Worm (Caenorhabditis elegans) whole organism, L1 larva: Measurements from ENCODE around the gene fbxb-9.

Experiments
- C16A3.4 ChIP-seq: fragments of 150-350 bp; optimal IDR thresholded peaks from 2 replicates; lab custom pipeline; 2014; ENCODE audit warnings: missing biosample characterization, missing genetic modification characterization
- C34B4.2 ChIP-seq: sonication (generic microtip); optimal IDR thresholded peaks from 2 replicates; lab custom pipeline; 2017; ENCODE audit warnings: mild to moderate bottlenecking, missing genetic modification characterization, missing compliant biosample characterization
- F16B12.6 ChIP-seq: fragments of 150-350 bp; optimal IDR thresholded peaks from 2 replicates; lab custom pipeline; 2014; ENCODE audit warnings: missing biosample characterization, missing genetic modification characterization
- Y116A8C.19 ChIP-seq: sonication (generic microtip); optimal IDR thresholded peaks from 2 replicates; lab custom pipeline; 2016; ENCODE audit warnings: missing compliant biosample characterization, missing genetic modification characterization, borderline replicate concordance
- ama-1 ChIP-seq: fragments of 150-350 bp; optimal IDR thresholded peaks from 2 replicates; lab custom pipeline; 2014
- ceh-63 ChIP-seq: fragments of 200-800 bp; sonication (Bioruptor generic); optimal IDR thresholded peaks from 2 replicates; lab custom pipeline; 2018; ENCODE audit warnings: mild to moderate bottlenecking, missing genetic modification characterization, missing compliant biosample characterization
- ceh-8 ChIP-seq: fragments of 200-800 bp; sonication (Bioruptor generic); optimal IDR thresholded peaks from 2 replicates; lab custom pipeline; 2018; ENCODE audit warnings: mild to moderate bottlenecking, missing genetic modification characterization, moderate library complexity, missing compliant biosample characterization
- ceh-82 ChIP-seq, 3 experiments: fragments of 150-350 bp in 1 of 3; sonication (generic microtip) in 2 of 3; optimal IDR thresholded peaks; 2 replicates each; lab custom pipeline; 2014 to 2017; ENCODE audit warnings: missing biosample characterization in 3 of 3, missing genetic modification characterization in 3 of 3
- ceh-88 ChIP-seq: fragments of 200-800 bp; sonication (Bioruptor generic); IDR thresholded peaks from 2 replicates; pipeline ENCODE4 v1.3.6; 2022; ENCODE audit warnings: missing genetic modification characterization, missing compliant biosample characterization
- ces-1 ChIP-seq: fragments of 150-350 bp; optimal IDR thresholded peaks from 2 replicates; lab custom pipeline; 2014; ENCODE audit warnings: missing biosample characterization, missing genetic modification reagents, missing genetic modification characterization
- dpl-1 ChIP-seq, 3 experiments: fragments of 150-350 bp in 2 of 3; sonication (generic microtip) in 1 of 3; optimal IDR thresholded peaks; 2 replicates each; lab custom pipeline; 2014 to 2017; ENCODE audit warnings: missing biosample characterization in 3 of 3, missing genetic modification characterization in 3 of 3, missing genetic modification reagents in 3 of 3
- efl-1 ChIP-seq, 4 experiments: fragments of 150-350 bp; optimal IDR thresholded peaks in 3 of 4; peaks in 1 of 4; 1 replicate in 1 of 4; 2 replicates in 3 of 4; lab custom pipeline; 2014; ENCODE audit warnings: missing biosample characterization in 2 of 4, missing genetic modification characterization in 2 of 4, missing genetic modification reagents in 2 of 4
- egl-13 ChIP-seq: sonication (generic microtip); optimal IDR thresholded peaks from 2 replicates; lab custom pipeline; 2016; ENCODE audit warnings: missing genotype, missing genetic modification reagents, missing genetic modification characterization, missing compliant biosample characterization
- egl-27 ChIP-seq, 2 experiments: fragments of 150-350 bp in 1 of 2; sonication (generic microtip); optimal IDR thresholded peaks; 3 replicates each; lab custom pipeline; 2017 to 2018; ENCODE audit warnings: missing biosample characterization in 2 of 2, missing genetic modification characterization in 2 of 2, missing genetic modification reagents in 2 of 2
- elt-2 ChIP-seq: sonication (generic microtip); optimal IDR thresholded peaks from 2 replicates; lab custom pipeline; 2016; ENCODE audit warnings: missing genetic modification characterization, mild to moderate bottlenecking, inconsistent platforms, missing compliant biosample characterization, missing genetic modification reagents
- elt-3 ChIP-seq, 6 experiments: fragments of 150-350 bp in 1 of 6; sonication (generic microtip); optimal IDR thresholded peaks; 2 replicates each; lab custom pipeline; 2017 to 2018; ENCODE audit warnings: missing biosample characterization in 6 of 6, missing genetic modification characterization in 6 of 6, inconsistent platforms in 1 of 6
- fos-1 ChIP-seq: fragments of 150-350 bp; optimal IDR thresholded peaks from 2 replicates; lab custom pipeline; 2014; ENCODE audit warnings: missing biosample characterization, missing genetic modification characterization
- irx-1 ChIP-seq: sonication (generic microtip); optimal IDR thresholded peaks from 2 replicates; lab custom pipeline; 2016; ENCODE audit warnings: missing genetic modification characterization, missing compliant biosample characterization
- isw-1 ChIP-seq: fragments of 200-800 bp; sonication (Bioruptor generic); IDR thresholded peaks from 2 replicates; pipeline ENCODE4 v1.3.6; 2022; ENCODE audit warnings: missing genetic modification characterization, missing compliant biosample characterization
- lin-13 ChIP-seq: fragments of 150-350 bp; optimal IDR thresholded peaks from 2 replicates; lab custom pipeline; 2014; ENCODE audit warnings: missing biosample characterization, missing genetic modification reagents, missing genetic modification characterization
- lin-15B ChIP-seq: fragments of 150-350 bp; sonication (generic microtip); optimal IDR thresholded peaks from 3 replicates; lab custom pipeline; 2014; ENCODE audit warnings: missing biosample characterization, missing genetic modification characterization
- lin-35 ChIP-seq, 2 experiments: fragments of 150-350 bp; optimal IDR thresholded peaks; 2 replicates each; lab custom pipeline; 2014; ENCODE audit warnings: missing biosample characterization in 2 of 2, missing genetic modification characterization in 2 of 2, missing genetic modification reagents in 2 of 2
- lsy-2 ChIP-seq, 2 experiments: fragments of 150-350 bp; optimal IDR thresholded peaks; 2 replicates each; lab custom pipeline; 2014; ENCODE audit warnings: missing biosample characterization in 2 of 2, missing genetic modification characterization in 2 of 2
- mab-9 ChIP-seq: fragments of 200-800 bp; sonication (Bioruptor generic); IDR thresholded peaks from 2 replicates; pipeline ENCODE4 v1.3.6; 2022; ENCODE audit warnings: missing genetic modification reagents, missing genetic modification characterization, missing compliant biosample characterization
- nhr-19 ChIP-seq: fragments of 200-800 bp; sonication (Bioruptor generic); conservative IDR thresholded peaks from 2 replicates; pipeline ENCODE4 v1.3.6; 2022; ENCODE audit warnings: missing genetic modification characterization, missing compliant biosample characterization
- nhr-20 ChIP-seq: sonication (generic microtip); optimal IDR thresholded peaks from 2 replicates; lab custom pipeline; 2016; ENCODE audit warnings: mild to moderate bottlenecking, missing genetic modification characterization, missing compliant biosample characterization
- nhr-237 ChIP-seq: fragments of 150-350 bp; optimal IDR thresholded peaks from 2 replicates; lab custom pipeline; 2014; ENCODE audit warnings: missing biosample characterization, missing genetic modification characterization
- nhr-90 ChIP-seq: sonication (generic microtip); optimal IDR thresholded peaks from 2 replicates; lab custom pipeline; 2016; ENCODE audit warnings: mild to moderate bottlenecking, missing genetic modification characterization, missing compliant biosample characterization; ENCODE audit not compliant: poor library complexity
- pag-3 ChIP-seq: sonication (generic microtip); optimal IDR thresholded peaks from 2 replicates; lab custom pipeline; 2017; ENCODE audit warnings: missing genetic modification characterization, mild to moderate bottlenecking, missing compliant biosample characterization, antibody characterized with exemption, borderline replicate concordance; ENCODE audit not compliant: insufficient read depth
- pax-3 ChIP-seq: fragments of 200-800 bp; sonication (Bioruptor generic); optimal IDR thresholded peaks from 2 replicates; lab custom pipeline; 2018; ENCODE audit warnings: mild to moderate bottlenecking, missing genetic modification characterization, moderate library complexity, missing compliant biosample characterization
- pqm-1 ChIP-seq: sonication (generic microtip); optimal IDR thresholded peaks from 3 replicates; lab custom pipeline; 2017; ENCODE audit warnings: missing biosample characterization, missing genetic modification characterization
- skn-1 ChIP-seq: fragments of 150-350 bp; optimal IDR thresholded peaks from 2 replicates; lab custom pipeline; 2014; ENCODE audit warnings: missing biosample characterization, missing genetic modification characterization
- snpc-4 ChIP-seq: fragments of 150-350 bp; optimal IDR thresholded peaks from 2 replicates; lab custom pipeline; 2014; ENCODE audit warnings: missing biosample characterization, missing genetic modification characterization
- sptf-1 ChIP-seq: fragments of 150-350 bp; optimal IDR thresholded peaks from 2 replicates; lab custom pipeline; 2014; ENCODE audit warnings: missing biosample characterization, missing genetic modification characterization
- tbx-2 ChIP-seq: sonication (generic microtip); optimal IDR thresholded peaks from 2 replicates; lab custom pipeline; 2016; ENCODE audit warnings: missing genetic modification characterization, missing compliant biosample characterization
- unc-30 ChIP-seq: sonication (generic microtip); optimal IDR thresholded peaks from 2 replicates; lab custom pipeline; 2017; ENCODE audit warnings: missing biosample characterization, missing genetic modification characterization
- unc-62 ChIP-seq: fragments of 150-350 bp; optimal IDR thresholded peaks from 2 replicates; lab custom pipeline; 2014; ENCODE audit warnings: missing biosample characterization, missing genetic modification reagents, missing genetic modification characterization
- unc-98 ChIP-seq: fragments of 200-800 bp; sonication (Bioruptor generic); IDR thresholded peaks from 2 replicates; pipeline ENCODE4 v1.3.6; 2022; ENCODE audit warnings: missing genetic modification characterization, missing compliant biosample characterization
- vab-15 ChIP-seq: sonication (generic microtip); optimal IDR thresholded peaks from 2 replicates; lab custom pipeline; 2017; ENCODE audit warnings: missing genotype, mild to moderate bottlenecking, missing genetic modification characterization, missing compliant biosample characterization
- zip-4 ChIP-seq: fragments of 200-800 bp; sonication (Bioruptor generic); optimal IDR thresholded peaks from 2 replicates; lab custom pipeline; 2018; ENCODE audit warnings: mild to moderate bottlenecking, missing genetic modification characterization, moderate library complexity, missing compliant biosample characterization
- ztf-11 ChIP-seq, 2 experiments: sonication (generic microtip); optimal IDR thresholded peaks; 2 replicates each; lab custom pipeline; 2016 to 2017; ENCODE audit warnings: missing genetic modification characterization in 2 of 2, missing biosample characterization in 1 of 2, missing compliant biosample characterization in 1 of 2

fbxb-9 gene

ce11 chrIV:11146962-11147470 is 15.3 kb downstream of the fbxb-9 start, which contains the start of gene pigq-1 (continued):
- TF ChIP-seq egl-27 (tag; optimal IDR thresholded peaks at IDR 0.05; lab: Kevin White, UChicago), result no peak
- TF ChIP-seq F16B12.6, result no peak
- TF ChIP-seq nhr-20, result no peak
- TF ChIP-seq elt-3 (tag; optimal IDR thresholded peaks at IDR 0.05; lab: Kevin White, UChicago), result peak in 1 of 6 experiments; percentile 20
- TF ChIP-seq ceh-63, result no peak
- no peak for TF ChIP-seq pag-3 (tag; lab: Kevin White, UChicago)
- TF ChIP-seq C34B4.2 (tag; lab: Kevin White, UChicago), result no peak
- TF ChIP-seq pqm-1 (tag; lab: Kevin White, UChicago), result no peak
- TF ChIP-seq pax-3 (tag; lab: Kevin White, UChicago), result peak; percentile 6
- no peak for TF ChIP-seq lin-15B (tag; lab: Kevin White, UChicago)
- TF ChIP-seq lsy-2 (tag; optimal IDR thresholded peaks at IDR 0.05; lab: Kevin White, UChicago), result peak; percentile 32 to 35
- no peak for TF ChIP-seq unc-62 (GFP tag; lab: Kevin White, UChicago)
- TF ChIP-seq sptf-1 (tag; lab: Kevin White, UChicago), result no peak
- no peak for TF ChIP-seq lin-13 (GFP tag; lab: Kevin White, UChicago)
- no peak for TF ChIP-seq unc-98 (GFP tag; lab: Robert Waterston, UW)
- no peak for TF ChIP-seq lin-35 (GFP tag; optimal IDR thresholded peaks at IDR 0.05; lab: Kevin White, UChicago)
- TF ChIP-seq skn-1 (tag; lab: Kevin White, UChicago), result no peak
- no peak for TF ChIP-seq nhr-237
- TF ChIP-seq mab-9, result no peak
- no peak for TF ChIP-seq fos-1
- peak; percentile 64 for TF ChIP-seq ama-1 (lab: Kevin White, UChicago)

ce11 chrIV:11146492-11146891 is 15.9 kb downstream of the fbxb-9 start:
- TF ChIP-seq unc-62 (GFP tag; lab: Kevin White, UChicago), result no peak
- no peak for TF ChIP-seq ztf-11 (tag; optimal IDR thresholded peaks at IDR 0.05; lab: Kevin White, UChicago)
- no peak for TF ChIP-seq zip-4
- TF ChIP-seq elt-2, result no peak
- TF ChIP-seq Y116A8C.19 (tag; lab: Kevin White, UChicago), result no peak
- TF ChIP-seq dpl-1 (GFP tag; optimal IDR thresholded peaks at IDR 0.05; lab: Kevin White, UChicago), result no peak
- TF ChIP-seq nhr-90 (tag; lab: Kevin White, UChicago), result no peak
- no peak for TF ChIP-seq skn-1 (tag; lab: Kevin White, UChicago)
- TF ChIP-seq nhr-237, result no peak
- TF ChIP-seq mab-9, result no peak
- TF ChIP-seq unc-30 (tag; lab: Kevin White, UChicago), result no peak
- TF ChIP-seq C34B4.2 (tag; lab: Kevin White, UChicago), result no peak
- no peak for TF ChIP-seq ceh-88
- no peak for TF ChIP-seq ceh-82 (tag; optimal IDR thresholded peaks at IDR 0.05; lab: Kevin White, UChicago)

ce11 chrIV:11145929-11146339 is 16.4 kb downstream of the fbxb-9 start:
- TF ChIP-seq lin-35 (GFP tag; optimal IDR thresholded peaks at IDR 0.05; lab: Kevin White, UChicago), result peak in 1 of 2 experiments; percentile 20
- no peak for TF ChIP-seq efl-1 (optimal IDR thresholded peaks at IDR 0.05; lab: Kevin White, UChicago)
- TF ChIP-seq efl-1 (GFP tag; optimal IDR thresholded peaks at IDR 0.05 in 1 of 2; lab: Kevin White, UChicago), result peak; percentile 50 to 92
- peak in 1 of 3 experiments; percentile 35 for TF ChIP-seq dpl-1 (GFP tag; optimal IDR thresholded peaks at IDR 0.05; lab: Kevin White, UChicago)
- TF ChIP-seq snpc-4 (tag; lab: Kevin White, UChicago), result no peak

ce11 chrIV:11143228-11143444 is 19.2 kb downstream of the fbxb-9 start, which contains the start of gene F01G4.4:
TSS of gene F01G4.4 (plus strand) at chrIV:11143345.
- TF ChIP-seq irx-1 (tag; lab: Kevin White, UChicago) (no peak), lin-15B (tag; lab: Kevin White, UChicago) (no peak), nhr-19 (GFP tag; lab: Robert Waterston, UW) (no peak), egl-13 (tag; lab: Kevin White, UChicago) (no peak), tbx-2 (tag; lab: Kevin White, UChicago) (no peak), ceh-8 (GFP tag; lab: Kevin White, UChicago) (no peak), sptf-1 (tag; lab: Kevin White, UChicago) (no peak), ztf-11 (tag; optimal IDR thresholded peaks at IDR 0.05; lab: Kevin White, UChicago) (no peak), isw-1 (GFP tag; lab: Robert Waterston, UW) (no peak), C16A3.4 (tag; lab: Kevin White, UChicago) (no peak), ces-1 (GFP tag; lab: Kevin White, UChicago) (no peak), vab-15 (tag; lab: Kevin White, UChicago) (no peak)
